Fruit fly (Drosophila melanogaster) whole organism, embryonic: ENCODE data around the gene CG12420.

Source experiments
- Atf-2 ChIP-seq: fragments of 200-800 bp; sonication (Bioruptor generic); optimal IDR thresholded peaks from 2 replicates; lab custom pipeline; 2016; ENCODE audit warnings: missing biosample characterization, missing genetic modification characterization
- BEAF-32 ChIP-seq: fragments of 200-800 bp; sonication (Bioruptor generic); optimal IDR thresholded peaks from 3 replicates; lab custom pipeline; 2017; ENCODE audit warnings: missing biosample characterization, missing genetic modification characterization, mild to moderate bottlenecking, moderate library complexity, missing genetic modification reagents
- Blimp-1 ChIP-seq: fragments of 200-800 bp; sonication (Bioruptor generic); optimal IDR thresholded peaks from 3 replicates; lab custom pipeline; 2018; ENCODE audit warnings: missing biosample characterization, missing genetic modification characterization, mild to moderate bottlenecking, moderate library complexity, missing genetic modification reagents
- CG10979 ChIP-seq: fragments of 200-800 bp; sonication (Bioruptor generic); optimal IDR thresholded peaks from 2 replicates; lab custom pipeline; 2018; ENCODE audit warnings: missing biosample characterization, mild to moderate bottlenecking, missing genetic modification characterization, moderate library complexity
- CG12104 ChIP-seq: fragments of 200-800 bp; sonication (Bioruptor generic); optimal IDR thresholded peaks from 3 replicates; lab custom pipeline; 2016; ENCODE audit warnings: missing biosample characterization, missing genetic modification characterization
- CG1233 ChIP-seq: fragments of 200-800 bp; sonication (Bioruptor generic); optimal IDR thresholded peaks from 4 replicates; lab custom pipeline; 2018; ENCODE audit warnings: missing biosample characterization, mild to moderate bottlenecking, missing genetic modification characterization
- CG12391 ChIP-seq: fragments of 200-800 bp; sonication (Bioruptor generic); optimal IDR thresholded peaks from 3 replicates; lab custom pipeline; 2018; ENCODE audit warnings: missing biosample characterization, mild to moderate bottlenecking, missing genetic modification characterization, moderate library complexity
- CG12659 ChIP-seq: fragments of 200-800 bp; sonication (Bioruptor generic); optimal IDR thresholded peaks from 3 replicates; lab custom pipeline; 2017; ENCODE audit warnings: mild to moderate bottlenecking, missing biosample characterization, missing genetic modification reagents, missing genetic modification characterization
- CG13123 ChIP-seq: fragments of 200-800 bp; sonication (Bioruptor generic); optimal IDR thresholded peaks from 2 replicates; lab custom pipeline; 2016; ENCODE audit warnings: missing biosample characterization, missing genetic modification characterization
- CG13287 ChIP-seq: fragments of 200-800 bp; sonication (Bioruptor generic); IDR thresholded peaks from 2 replicates; pipeline ENCODE4 v1.3.6; 2022; ENCODE audit warnings: missing biosample characterization, missing genetic modification characterization; ENCODE audit not compliant: partially characterized antibody
- CG14860 ChIP-seq: fragments of 200-800 bp; sonication (Bioruptor generic); IDR thresholded peaks from 3 replicates; pipeline ENCODE4 v1.3.6; 2022; ENCODE audit warnings: missing biosample characterization, missing genetic modification characterization; ENCODE audit not compliant: partially characterized antibody
- CG15514 ChIP-seq: fragments of 200-800 bp; sonication (Bioruptor generic); optimal IDR thresholded peaks from 3 replicates; lab custom pipeline; 2017; ENCODE audit warnings: missing biosample characterization, missing genetic modification characterization, mild to moderate bottlenecking, moderate library complexity, missing genetic modification reagents
- CG16813 ChIP-seq: fragments of 200-800 bp; sonication (Bioruptor generic); IDR thresholded peaks from 3 replicates; pipeline ENCODE4 v1.3.6; 2022; ENCODE audit warnings: missing biosample characterization, missing genetic modification characterization; ENCODE audit not compliant: partially characterized antibody
- CG17568 ChIP-seq: fragments of 200-800 bp; sonication (Bioruptor generic); optimal IDR thresholded peaks from 2 replicates; lab custom pipeline; 2018; ENCODE audit warnings: missing biosample characterization, mild to moderate bottlenecking, missing genetic modification characterization, moderate library complexity
- CG2129 ChIP-seq: fragments of 200-800 bp; sonication (Bioruptor generic); IDR thresholded peaks from 2 replicates; pipeline ENCODE4 v1.3.6; 2022; ENCODE audit warnings: missing biosample characterization, missing genetic modification characterization; ENCODE audit not compliant: partially characterized antibody
- CG2199 ChIP-seq: fragments of 200-800 bp; sonication (Bioruptor generic); IDR thresholded peaks from 3 replicates; pipeline ENCODE4 v1.3.6; 2022; ENCODE audit warnings: missing biosample characterization, missing genetic modification characterization
- CG31441 ChIP-seq: fragments of 200-800 bp; sonication (Bioruptor generic); IDR thresholded peaks from 2 replicates; pipeline ENCODE4 v1.3.6; 2022; ENCODE audit warnings: missing biosample characterization, missing genetic modification characterization
- CG3281 ChIP-seq: fragments of 200-800 bp; sonication (Bioruptor generic); optimal IDR thresholded peaks from 3 replicates; lab custom pipeline; 2017; ENCODE audit warnings: missing biosample characterization, mild to moderate bottlenecking, missing genetic modification characterization
- CG34422 ChIP-seq: fragments of 200-800 bp; sonication (Bioruptor generic); IDR thresholded peaks from 3 replicates; pipeline ENCODE4 v1.3.6; 2022; ENCODE audit warnings: missing biosample characterization, missing genetic modification characterization
- CG5180 ChIP-seq: fragments of 200-800 bp; sonication (Bioruptor generic); optimal IDR thresholded peaks from 3 replicates; lab custom pipeline; 2017; ENCODE audit warnings: missing biosample characterization, missing genetic modification characterization, mild to moderate bottlenecking, moderate library complexity, missing genetic modification reagents
- CG6813 ChIP-seq: fragments of 200-800 bp; sonication (Bioruptor generic); optimal IDR thresholded peaks from 2 replicates; lab custom pipeline; 2017; ENCODE audit warnings: missing biosample characterization, missing genetic modification characterization, mild to moderate bottlenecking, moderate library complexity, missing genetic modification reagents
- CG6854 ChIP-seq: fragments of 200-800 bp; sonication (Bioruptor generic); optimal IDR thresholded peaks from 3 replicates; lab custom pipeline; 2017; ENCODE audit warnings: missing biosample characterization, mild to moderate bottlenecking, missing genetic modification characterization
- CG7271 ChIP-seq: fragments of 200-800 bp; sonication (Bioruptor generic); optimal IDR thresholded peaks from 2 replicates; lab custom pipeline; 2018; ENCODE audit warnings: missing biosample characterization, mild to moderate bottlenecking, missing genetic modification characterization, moderate library complexity
- CG7963 ChIP-seq: fragments of 200-800 bp; sonication (Bioruptor generic); IDR thresholded peaks from 3 replicates; pipeline ENCODE4 v1.3.6; 2022; ENCODE audit warnings: missing biosample characterization, missing genetic modification characterization; ENCODE audit not compliant: partially characterized antibody
- CG8388 ChIP-seq: fragments of 200-800 bp; sonication (Bioruptor generic); optimal IDR thresholded peaks from 2 replicates; lab custom pipeline; 2019; ENCODE audit warnings: missing biosample characterization, mild to moderate bottlenecking, missing genetic modification characterization, moderate library complexity
- CG8944 ChIP-seq: fragments of 200-800 bp; sonication (Bioruptor generic); optimal IDR thresholded peaks from 3 replicates; lab custom pipeline; 2016; ENCODE audit warnings: missing biosample characterization, missing genetic modification characterization
- D19B ChIP-seq: fragments of 200-800 bp; sonication (Bioruptor generic); optimal IDR thresholded peaks from 2 replicates; lab custom pipeline; 2017; ENCODE audit warnings: missing biosample characterization, mild to moderate bottlenecking, missing genetic modification characterization
- Dbx ChIP-seq: fragments of 200-800 bp; sonication (Bioruptor generic); IDR thresholded peaks from 3 replicates; pipeline ENCODE4 v1.3.6; 2022; ENCODE audit warnings: missing biosample characterization, missing genetic modification characterization
- E2f2 ChIP-seq: fragments of 200-800 bp; sonication (Bioruptor generic); IDR thresholded peaks from 2 replicates; pipeline ENCODE4 v1.3.6; 2022; ENCODE audit warnings: missing biosample characterization, missing genetic modification characterization
- HLH54F ChIP-seq: fragments of 200-800 bp; sonication (Bioruptor generic); optimal IDR thresholded peaks from 3 replicates; lab custom pipeline; 2016; ENCODE audit warnings: missing biosample characterization, missing genetic modification characterization
- HmgD ChIP-seq: fragments of 200-800 bp; sonication (Bioruptor generic); optimal IDR thresholded peaks from 3 replicates; lab custom pipeline; 2016; ENCODE audit warnings: missing biosample characterization, missing genetic modification characterization
- Hr78 ChIP-seq, 2 experiments: fragments of 200-800 bp in 1 of 2; fragments of >200 bp in 1 of 2; sonication (Bioruptor generic) in 1 of 2; optimal IDR thresholded peaks; 2 replicates each; lab custom pipeline; 2017 to 2019; ENCODE audit warnings: missing biosample characterization in 2 of 2, missing genetic modification characterization in 2 of 2, mild to moderate bottlenecking in 1 of 2, moderate library complexity in 1 of 2
- Mad ChIP-seq: fragments of 200-800 bp; sonication (Bioruptor generic); optimal IDR thresholded peaks from 2 replicates; lab custom pipeline; 2016; ENCODE audit warnings: missing biosample characterization, missing genetic modification characterization
- Nf-YA ChIP-seq: fragments of 200-800 bp; sonication (Bioruptor generic); IDR thresholded peaks from 2 replicates; pipeline ENCODE4 v1.3.6; 2022; ENCODE audit warnings: missing biosample characterization, missing genetic modification characterization
- abd-A ChIP-seq: fragments of 200-800 bp; sonication (Bioruptor generic); optimal IDR thresholded peaks from 3 replicates; lab custom pipeline; 2019; ENCODE audit warnings: missing biosample characterization, mild to moderate bottlenecking, missing genetic modification characterization, moderate library complexity
- bab2 ChIP-seq: fragments of 200-800 bp; sonication (Bioruptor generic); optimal IDR thresholded peaks from 2 replicates; lab custom pipeline; 2016; ENCODE audit warnings: missing biosample characterization, missing genetic modification characterization
- bcd ChIP-seq: fragments of 200-800 bp; sonication (Bioruptor generic); optimal IDR thresholded peaks from 2 replicates; lab custom pipeline; 2017; ENCODE audit warnings: missing biosample characterization, mild to moderate bottlenecking, missing genetic modification characterization
- crc ChIP-seq: fragments of 200-800 bp; sonication (Bioruptor generic); optimal IDR thresholded peaks from 2 replicates; lab custom pipeline; 2016; ENCODE audit warnings: missing biosample characterization, missing genetic modification characterization
- fu2 ChIP-seq: fragments of 200-800 bp; sonication (Bioruptor generic); optimal IDR thresholded peaks from 2 replicates; lab custom pipeline; 2016; ENCODE audit warnings: missing biosample characterization, missing genetic modification characterization
- gcm2 ChIP-seq: fragments of 200-800 bp; sonication (Bioruptor generic); optimal IDR thresholded peaks from 2 replicates; lab custom pipeline; 2016; ENCODE audit warnings: missing biosample characterization, missing genetic modification characterization
- gt ChIP-seq: fragments of 200-800 bp; sonication (Bioruptor generic); IDR thresholded peaks from 2 replicates; pipeline ENCODE4 v1.3.6; 2022; ENCODE audit warnings: missing biosample characterization, missing genetic modification characterization
- jigr1 ChIP-seq: fragments of 200-800 bp; sonication (Bioruptor generic); IDR thresholded peaks from 3 replicates; pipeline ENCODE4 v1.3.6; 2022; ENCODE audit warnings: missing biosample characterization, missing genetic modification characterization
- lmd ChIP-seq: fragments of 200-800 bp; sonication (Bioruptor generic); IDR thresholded peaks from 2 replicates; pipeline ENCODE4 v1.3.6; 2022; ENCODE audit warnings: missing biosample characterization, missing genetic modification characterization
- p53 ChIP-seq: fragments of 200-800 bp; sonication (Bioruptor generic); optimal IDR thresholded peaks from 2 replicates; lab custom pipeline; 2016; ENCODE audit warnings: missing biosample characterization, missing genetic modification characterization
- sens-2 ChIP-seq: fragments of 200-800 bp; sonication (Bioruptor generic); IDR thresholded peaks from 2 replicates; pipeline ENCODE4 v1.3.6; 2022; ENCODE audit warnings: missing biosample characterization, missing genetic modification characterization
- slbo ChIP-seq: fragments of 200-800 bp; sonication (Bioruptor generic); IDR thresholded peaks from 2 replicates; pipeline ENCODE4 v1.3.6; 2022; ENCODE audit warnings: missing biosample characterization, missing genetic modification characterization
- twi ChIP-seq: fragments of 200-800 bp; optimal IDR thresholded peaks from 2 replicates; lab custom pipeline; 2019; ENCODE audit warnings: missing biosample characterization, mild to moderate bottlenecking, missing genetic modification characterization, moderate library complexity
- unc-4 ChIP-seq: fragments of 200-800 bp; sonication (Bioruptor generic); IDR thresholded peaks from 2 replicates; pipeline ENCODE4 v1.3.6; 2022; ENCODE audit warnings: missing biosample characterization, missing genetic modification characterization; ENCODE audit not compliant: partially characterized antibody
- vnd ChIP-seq: fragments of 200-800 bp; sonication (Bioruptor generic); IDR thresholded peaks from 3 replicates; pipeline ENCODE4 v1.3.6; 2022; ENCODE audit warnings: missing biosample characterization, missing genetic modification characterization; ENCODE audit not compliant: partially characterized antibody
- zfh1 ChIP-seq: fragments of 200-800 bp; sonication (Bioruptor generic); IDR thresholded peaks from 3 replicates; pipeline ENCODE4 v1.3.6; 2022; ENCODE audit warnings: missing biosample characterization, missing genetic modification characterization

The CG12420 gene

DNA sequence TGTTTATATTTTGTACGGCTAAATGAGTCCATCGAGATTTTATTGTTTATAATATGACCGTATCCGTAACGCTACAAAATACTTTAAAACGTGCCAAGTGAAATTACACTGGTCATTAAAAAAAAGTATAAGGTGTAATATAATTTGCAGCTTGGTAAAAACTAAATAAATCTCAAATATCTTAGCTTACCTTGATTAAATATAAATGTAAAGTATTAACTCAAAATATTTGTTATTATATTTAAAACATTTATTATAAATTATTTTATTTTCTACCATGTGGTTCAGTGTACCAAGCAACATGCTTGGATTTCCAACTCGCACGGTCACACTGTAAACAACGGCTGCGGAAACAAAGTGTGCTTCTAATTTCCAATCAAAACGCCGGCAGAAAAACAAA is 39.3 kb downstream of the CG12420 start, which contains the start of the genes Sirt6 and pont (continued):
- TF ChIP-seq CG14860 (GFP tag; lab: Robert Waterston, UW): no peak
- peak; percentile 97 for TF ChIP-seq CG12659 (GFP tag; lab: Kevin White, UChicago)
- no peak for TF ChIP-seq E2f2 (GFP tag; lab: Robert Waterston, UW)
- TF ChIP-seq Blimp-1 (GFP tag; lab: Kevin White, UChicago): peak; percentile 95
- peak; percentile 79 for TF ChIP-seq CG6854 (GFP tag; lab: Kevin White, UChicago)
- peak; percentile 79 for TF ChIP-seq bab2
- TF ChIP-seq CG34422 (GFP tag; lab: Robert Waterston, UW): no peak
- no peak for TF ChIP-seq CG7963 (GFP tag; lab: Robert Waterston, UW)
- TF ChIP-seq CG13123 (GFP tag; lab: Kevin White, UChicago): peak; percentile 89
- TF ChIP-seq CG8388 (GFP tag; lab: Kevin White, UChicago): peak; percentile 97
- peak in 1 of 2 experiments; percentile 80 for TF ChIP-seq Hr78 (GFP tag; optimal IDR thresholded peaks at IDR 0.05; lab: Kevin White, UChicago)
- no peak for TF ChIP-seq CG31441 (GFP tag; lab: Robert Waterston, UW)
- peak; percentile 83 for TF ChIP-seq CG15514 (GFP tag; lab: Kevin White, UChicago)
- TF ChIP-seq twi: peak; percentile 95
- no peak for TF ChIP-seq CG16813 (GFP tag; lab: Robert Waterston, UW)
- peak; percentile 93 for TF ChIP-seq CG12104 (GFP tag; lab: Kevin White, UChicago)
- TF ChIP-seq CG6813 (GFP tag; lab: Kevin White, UChicago): peak; percentile 78
- TF ChIP-seq CG10979 (tag; lab: Kevin White, UChicago): peak; percentile 97
- TF ChIP-seq Atf-2 (GFP tag; lab: Kevin White, UChicago): peak; percentile 2
- TF ChIP-seq BEAF-32 (GFP tag; lab: Kevin White, UChicago): peak; percentile 26
- TF ChIP-seq CG1233 (GFP tag; lab: Kevin White, UChicago): peak; percentile 94
- TF ChIP-seq gt (GFP tag; lab: Robert Waterston, UW): no peak
- TF ChIP-seq CG8944 (GFP tag; lab: Kevin White, UChicago): peak; percentile 55
- TF ChIP-seq CG13287 (GFP tag; lab: Robert Waterston, UW): no peak
- TF ChIP-seq p53 (GFP tag; lab: Kevin White, UChicago): no peak
- no peak for TF ChIP-seq lmd (GFP tag; lab: Robert Waterston, UW)
- peak; percentile 37 for TF ChIP-seq Mad
- TF ChIP-seq jigr1 (GFP tag; lab: Robert Waterston, UW): no peak
- no peak for TF ChIP-seq gcm2 (GFP tag; lab: Kevin White, UChicago)
- TF ChIP-seq Nf-YA (GFP tag; lab: Robert Waterston, UW): no peak
- no peak for TF ChIP-seq HmgD
- TF ChIP-seq CG7271 (tag; lab: Kevin White, UChicago): peak; percentile 96
- no peak for TF ChIP-seq vnd (GFP tag; lab: Robert Waterston, UW)
- TF ChIP-seq HLH54F (GFP tag; lab: Kevin White, UChicago): peak; percentile 55
- TF ChIP-seq CG17568: no peak
- TF ChIP-seq abd-A (tag; lab: Kevin White, UChicago): peak; percentile 88
- no peak for TF ChIP-seq Dbx (GFP tag; lab: Robert Waterston, UW)
- no peak for TF ChIP-seq crc (GFP tag; lab: Kevin White, UChicago)
- TF ChIP-seq slbo (GFP tag; lab: Robert Waterston, UW): no peak
- peak; percentile 89 for TF ChIP-seq CG3281
- no peak for TF ChIP-seq CG2129 (GFP tag; lab: Robert Waterston, UW)
- peak; percentile 99 for TF ChIP-seq CG12391 (tag; lab: Kevin White, UChicago)
- TF ChIP-seq zfh1 (GFP tag; lab: Robert Waterston, UW): no peak
- peak; percentile 66 for TF ChIP-seq CG5180
- TF ChIP-seq fu2 (GFP tag; lab: Kevin White, UChicago): no peak
- peak; percentile 83 for TF ChIP-seq D19B (GFP tag; lab: Kevin White, UChicago)
- TF ChIP-seq sens-2 (GFP tag; lab: Robert Waterston, UW): no peak
- peak; percentile 94 for TF ChIP-seq bcd (GFP tag; lab: Kevin White, UChicago)
- no peak for TF ChIP-seq CG2199 (GFP tag; lab: Robert Waterston, UW)
- no peak for TF ChIP-seq unc-4 (GFP tag; lab: Robert Waterston, UW)
